Fruit fly (Drosophila melanogaster) whole organism, embryonic: ENCODE data around the gene Cpr23B.
A peak's percentile ranks its signal among the peaks of the same experiment; 100 is the strongest.

Experiments
- Abd-B ChIP-seq: fragments of 200-800 bp; sonication (Bioruptor generic); optimal IDR thresholded peaks from 2 replicates; lab custom pipeline; 2018; ENCODE audit warnings: missing biosample characterization, mild to moderate bottlenecking, missing genetic modification characterization, moderate library complexity
- Bdp1 ChIP-seq: fragments of 200-800 bp; sonication (Bioruptor generic); optimal IDR thresholded peaks from 3 replicates; lab custom pipeline; 2016; ENCODE audit warnings: missing biosample characterization, missing genetic modification characterization
- CG11085 ChIP-seq: fragments of 200-800 bp; sonication (Bioruptor generic); IDR thresholded peaks from 2 replicates; pipeline ENCODE4 v1.3.6; 2022; ENCODE audit warnings: missing biosample characterization, missing genetic modification characterization
- CG11560 ChIP-seq: fragments of 200-800 bp; sonication (Bioruptor generic); IDR thresholded peaks from 3 replicates; pipeline ENCODE4 v1.3.6; 2022; ENCODE audit warnings: missing biosample characterization, missing genetic modification characterization
- CG11696 ChIP-seq: fragments of 200-800 bp; sonication (Bioruptor generic); IDR thresholded peaks from 2 replicates; pipeline ENCODE4 v1.3.6; 2022; ENCODE audit warnings: missing biosample characterization, missing genetic modification characterization
- CG12071 ChIP-seq: fragments of 200-800 bp; sonication (Bioruptor generic); optimal IDR thresholded peaks from 3 replicates; lab custom pipeline; 2018; ENCODE audit warnings: missing biosample characterization, mild to moderate bottlenecking, missing genetic modification characterization
- CG13123 ChIP-seq: fragments of 200-800 bp; sonication (Bioruptor generic); optimal IDR thresholded peaks from 2 replicates; lab custom pipeline; 2016; ENCODE audit warnings: missing biosample characterization, missing genetic modification characterization
- CG13424 ChIP-seq: fragments of 200-800 bp; sonication (Bioruptor generic); optimal IDR thresholded peaks from 2 replicates; lab custom pipeline; 2019; ENCODE audit warnings: missing biosample characterization, mild to moderate bottlenecking, missing genetic modification characterization, moderate library complexity
- CG13624 ChIP-seq: fragments of 200-800 bp; sonication (Bioruptor generic); optimal IDR thresholded peaks from 2 replicates; lab custom pipeline; 2016; ENCODE audit warnings: missing biosample characterization, missing genetic modification characterization
- CG14965 ChIP-seq: fragments of 200-800 bp; sonication (Bioruptor generic); optimal IDR thresholded peaks from 2 replicates; lab custom pipeline; 2016; ENCODE audit warnings: missing biosample characterization, missing genetic modification characterization, borderline replicate concordance
- CG15011 ChIP-seq: fragments of 200-800 bp; sonication (Bioruptor generic); optimal IDR thresholded peaks from 3 replicates; lab custom pipeline; 2018; ENCODE audit warnings: missing biosample characterization, mild to moderate bottlenecking, missing genetic modification characterization
- CG16815 ChIP-seq: fragments of 200-800 bp; sonication (Bioruptor generic); optimal IDR thresholded peaks from 3 replicates; lab custom pipeline; 2017; ENCODE audit warnings: missing biosample characterization, mild to moderate bottlenecking, missing genetic modification characterization
- CG18011 ChIP-seq: fragments of 200-800 bp; sonication (Bioruptor generic); optimal IDR thresholded peaks from 2 replicates; lab custom pipeline; 2017; ENCODE audit warnings: missing biosample characterization, missing genetic modification characterization, mild to moderate bottlenecking, moderate library complexity, missing genotype
- CG18764 ChIP-seq: fragments of 200-800 bp; sonication (Bioruptor generic); optimal IDR thresholded peaks from 3 replicates; lab custom pipeline; 2016; ENCODE audit warnings: missing biosample characterization, missing genetic modification characterization
- CG3407 ChIP-seq: fragments of 200-800 bp; sonication (Bioruptor generic); optimal IDR thresholded peaks from 2 replicates; lab custom pipeline; 2018; ENCODE audit warnings: missing biosample characterization, mild to moderate bottlenecking, missing genetic modification characterization
- CG3847 ChIP-seq: fragments of 200-800 bp; sonication (Bioruptor generic); IDR thresholded peaks from 2 replicates; pipeline ENCODE4 v1.3.6; 2022; ENCODE audit warnings: missing biosample characterization, missing genetic modification characterization
- CG4424 ChIP-seq: fragments of 200-800 bp; sonication (Bioruptor generic); optimal IDR thresholded peaks from 3 replicates; lab custom pipeline; 2016; ENCODE audit warnings: missing biosample characterization, missing genetic modification characterization
- CG6272 ChIP-seq: fragments of 200-800 bp; sonication (Bioruptor generic); IDR thresholded peaks from 2 replicates; pipeline ENCODE4 v1.3.6; 2022; ENCODE audit warnings: missing biosample characterization, missing genetic modification characterization
- CG6689 ChIP-seq: fragments of 200-800 bp; sonication (Bioruptor generic); IDR thresholded peaks from 2 replicates; pipeline ENCODE4 v1.3.6; 2022; ENCODE audit warnings: missing biosample characterization, missing genetic modification characterization
- CG8281 ChIP-seq: fragments of 200-800 bp; sonication (Bioruptor generic); optimal IDR thresholded peaks from 2 replicates; lab custom pipeline; 2018; ENCODE audit warnings: missing biosample characterization, mild to moderate bottlenecking, missing genetic modification characterization, moderate library complexity
- CG8924 ChIP-seq: fragments of 200-800 bp; optimal IDR thresholded peaks from 3 replicates; lab custom pipeline; 2019; ENCODE audit warnings: missing biosample characterization, mild to moderate bottlenecking, missing genetic modification characterization, moderate library complexity
- CG8944 ChIP-seq: fragments of 200-800 bp; sonication (Bioruptor generic); optimal IDR thresholded peaks from 3 replicates; lab custom pipeline; 2016; ENCODE audit warnings: missing biosample characterization, missing genetic modification characterization
- CTCF ChIP-seq: fragments of 200-800 bp; sonication (Bioruptor generic); optimal IDR thresholded peaks from 2 replicates; lab custom pipeline; 2017; ENCODE audit warnings: missing biosample characterization, mild to moderate bottlenecking, missing genetic modification characterization, moderate library complexity
- Hr78 ChIP-seq, 2 experiments: fragments of 200-800 bp in 1 of 2; fragments of >200 bp in 1 of 2; sonication (Bioruptor generic) in 1 of 2; optimal IDR thresholded peaks; 2 replicates each; lab custom pipeline; 2017 to 2019; ENCODE audit warnings: missing biosample characterization in 2 of 2, missing genetic modification characterization in 2 of 2, mild to moderate bottlenecking in 1 of 2, moderate library complexity in 1 of 2
- Kr ChIP-seq: fragments of 200-800 bp; sonication (Bioruptor generic); optimal IDR thresholded peaks from 2 replicates; lab custom pipeline; 2017; ENCODE audit warnings: missing biosample characterization, mild to moderate bottlenecking, missing genetic modification characterization
- MTF-1 ChIP-seq: fragments of 200-800 bp; sonication (Bioruptor generic); optimal IDR thresholded peaks from 2 replicates; lab custom pipeline; 2018; ENCODE audit warnings: missing biosample characterization, mild to moderate bottlenecking, missing genetic modification characterization, borderline replicate concordance
- Meics ChIP-seq: fragments of 200-800 bp; sonication (Bioruptor generic); optimal IDR thresholded peaks from 2 replicates; lab custom pipeline; 2017; ENCODE audit warnings: missing biosample characterization, mild to moderate bottlenecking, missing genetic modification characterization
- Mes4 ChIP-seq: fragments of 200-800 bp; sonication (Bioruptor generic); optimal IDR thresholded peaks from 2 replicates; lab custom pipeline; 2016; ENCODE audit warnings: missing biosample characterization, missing genetic modification characterization
- Side ChIP-seq: fragments of 200-800 bp; sonication (Bioruptor generic); optimal IDR thresholded peaks from 2 replicates; lab custom pipeline; 2016; ENCODE audit warnings: missing biosample characterization, missing genetic modification characterization
- Sin3A ChIP-seq: fragments of >200 bp; optimal IDR thresholded peaks from 2 replicates; lab custom pipeline; 2018
- Sox102F ChIP-seq: fragments of 200-800 bp; sonication (Bioruptor generic); optimal IDR thresholded peaks from 2 replicates; lab custom pipeline; 2018; ENCODE audit warnings: missing biosample characterization, mild to moderate bottlenecking, missing genetic modification characterization, moderate library complexity
- Ssrp ChIP-seq: fragments of 200-800 bp; sonication (Bioruptor generic); optimal IDR thresholded peaks from 2 replicates; lab custom pipeline; 2018; ENCODE audit warnings: missing biosample characterization, mild to moderate bottlenecking, missing genetic modification characterization, moderate library complexity
- az2 ChIP-seq: fragments of 200-800 bp; sonication (Bioruptor generic); optimal IDR thresholded peaks from 3 replicates; lab custom pipeline; 2016; ENCODE audit warnings: missing biosample characterization, missing genetic modification characterization
- bbx ChIP-seq: fragments of 200-800 bp; sonication (Bioruptor generic); IDR thresholded peaks from 2 replicates; pipeline ENCODE4 v1.3.6; 2022; ENCODE audit warnings: missing biosample characterization, missing genetic modification characterization; ENCODE audit not compliant: partially characterized antibody
- br ChIP-seq: fragments of >200 bp; optimal IDR thresholded peaks from 2 replicates; lab custom pipeline; 2017
- dati ChIP-seq: fragments of 200-800 bp; sonication (Bioruptor generic); IDR thresholded peaks from 2 replicates; pipeline ENCODE4 v1.3.6; 2022; ENCODE audit warnings: missing biosample characterization, missing genetic modification characterization
- gem ChIP-seq: fragments of 200-800 bp; sonication (Bioruptor generic); optimal IDR thresholded peaks from 2 replicates; lab custom pipeline; 2019; ENCODE audit warnings: missing biosample characterization, mild to moderate bottlenecking, missing genetic modification characterization, moderate library complexity
- hkb ChIP-seq, 2 experiments: fragments of 200-800 bp in 1 of 2; fragments of >200 bp in 1 of 2; sonication (Bioruptor generic) in 1 of 2; IDR thresholded peaks in 1 of 2; optimal IDR thresholded peaks in 1 of 2; 2 replicates each; pipeline versions ENCODE4 v1.3.6 to Lab custom; 2017 to 2022; ENCODE audit warnings: missing biosample characterization in 1 of 2, missing genetic modification characterization in 1 of 2
- insv ChIP-seq, 2 experiments: fragments of 200-800 bp; sonication (Bioruptor generic); optimal IDR thresholded peaks; 3 replicates each; lab custom pipeline; 2016 to 2018; ENCODE audit warnings: missing biosample characterization in 2 of 2, missing genetic modification characterization in 2 of 2
- kay ChIP-seq: fragments of 200-800 bp; sonication (Bioruptor generic); optimal IDR thresholded peaks from 2 replicates; lab custom pipeline; 2016; ENCODE audit warnings: missing biosample characterization, missing genetic modification characterization
- klu ChIP-seq: fragments of 200-800 bp; sonication (Bioruptor generic); IDR thresholded peaks from 2 replicates; pipeline ENCODE4 v1.3.6; 2022; ENCODE audit warnings: missing biosample characterization, missing genetic modification characterization
- nau ChIP-seq: fragments of 200-800 bp; sonication (Bioruptor generic); optimal IDR thresholded peaks from 3 replicates; lab custom pipeline; 2017; ENCODE audit warnings: missing biosample characterization, mild to moderate bottlenecking, missing genetic modification characterization, missing genetic modification reagents
- nom ChIP-seq: fragments of 200-800 bp; sonication (Bioruptor generic); optimal IDR thresholded peaks from 2 replicates; lab custom pipeline; 2017; ENCODE audit warnings: missing biosample characterization, missing genetic modification characterization, mild to moderate bottlenecking, moderate library complexity, missing genetic modification reagents
- pnt ChIP-seq: fragments of 200-800 bp; sonication (Bioruptor generic); optimal IDR thresholded peaks from 3 replicates; lab custom pipeline; 2016; ENCODE audit warnings: missing biosample characterization, missing genetic modification characterization
- sens ChIP-seq: fragments of 200-800 bp; sonication (Bioruptor generic); peaks from one replicate; lab custom pipeline; 2016; ENCODE audit warnings: missing biosample characterization, missing genetic modification characterization
- sqz ChIP-seq: fragments of 200-800 bp; sonication (Bioruptor generic); optimal IDR thresholded peaks from 3 replicates; lab custom pipeline; 2018; ENCODE audit warnings: missing biosample characterization, mild to moderate bottlenecking, missing genetic modification characterization
- tin ChIP-seq: fragments of 200-800 bp; sonication (Bioruptor generic); optimal IDR thresholded peaks from 3 replicates; lab custom pipeline; 2016; ENCODE audit warnings: missing biosample characterization, missing genetic modification characterization
- trem ChIP-seq: fragments of 200-800 bp; optimal IDR thresholded peaks from 3 replicates; lab custom pipeline; 2019; ENCODE audit warnings: missing biosample characterization, mild to moderate bottlenecking, missing genetic modification characterization, moderate library complexity
- vfl ChIP-seq: fragments of 200-800 bp; sonication (Bioruptor generic); optimal IDR thresholded peaks from 2 replicates; lab custom pipeline; 2016; ENCODE audit warnings: missing biosample characterization, missing genetic modification characterization
- wor ChIP-seq: fragments of 200-800 bp; sonication (Bioruptor generic); IDR thresholded peaks from 2 replicates; pipeline ENCODE4 v1.3.6; 2022; ENCODE audit warnings: missing biosample characterization, missing genetic modification characterization
- zf30C ChIP-seq: fragments of 200-800 bp; sonication (Bioruptor generic); optimal IDR thresholded peaks from 3 replicates; lab custom pipeline; 2018; ENCODE audit warnings: missing biosample characterization, mild to moderate bottlenecking, missing genetic modification characterization

The Cpr23B gene

dm6 chr2L:2830341-2830800, 7.8 kb upstream of the Cpr23B start (continued):
- TF ChIP-seq CG8281 (peak; percentile 69), MTF-1 (GFP tag; lab: Kevin White, UChicago) (no peak), nom (GFP tag; lab: Kevin White, UChicago) (peak; percentile 78), Hr78 (GFP tag; optimal IDR thresholded peaks at IDR 0.05; lab: Kevin White, UChicago) (peak in 1 of 2 experiments; percentile 80), hkb (optimal IDR thresholded peaks at IDR 0.05; lab: Kevin White, UChicago) (no peak), hkb (GFP tag; IDR thresholded peaks at IDR 0.05; lab: Robert Waterston, UW) (peak; percentile 86), CG3407 (peak; percentile 81), klu (GFP tag; lab: Robert Waterston, UW) (peak; percentile 75; the same call in 1 of the 2 replicates), CG3847 (peak; percentile 69), az2 (peak; percentile 89), bbx (GFP tag; lab: Robert Waterston, UW) (no peak), sqz (GFP tag; lab: Kevin White, UChicago) (peak; percentile 74), CG18011 (peak; percentile 53), Mes4 (GFP tag; lab: Kevin White, UChicago) (no peak), CG11696 (GFP tag; lab: Robert Waterston, UW) (peak; percentile 25; the same call in 1 of the 2 replicates), CG11560 (tag; lab: Robert Waterston, UW) (no peak), CG13424 (tag; lab: Kevin White, UChicago) (peak; percentile 95), CG4424 (peak; percentile 91), Kr (peak; percentile 49), trem (tag; lab: Kevin White, UChicago) (peak; percentile 85), Meics (GFP tag; lab: Kevin White, UChicago) (peak; percentile 92), tin (GFP tag; lab: Kevin White, UChicago) (peak; percentile 89), pnt (peak; percentile 36), CG8944 (GFP tag; lab: Kevin White, UChicago) (no peak), CG6689 (GFP tag; lab: Robert Waterston, UW) (peak; percentile 89), wor (GFP tag; lab: Robert Waterston, UW) (peak; percentile 79), zf30C (GFP tag; lab: Kevin White, UChicago) (peak; percentile 80), CG8924 (tag; lab: Kevin White, UChicago) (peak; percentile 94), CG12071 (GFP tag; lab: Kevin White, UChicago) (peak; percentile 28), Ssrp (tag; lab: Kevin White, UChicago) (peak; percentile 92), CG15011 (GFP tag; lab: Kevin White, UChicago) (peak; percentile 86), CG14965 (no peak), CG13123 (GFP tag; lab: Kevin White, UChicago) (peak; percentile 45), CG18764 (GFP tag; lab: Kevin White, UChicago) (peak; percentile 69), CG16815 (GFP tag; lab: Kevin White, UChicago) (peak; percentile 85), nau (GFP tag; lab: Kevin White, UChicago) (peak; percentile 84), Sin3A (lab: Kevin White, UChicago) (no peak), Bdp1 (GFP tag; lab: Kevin White, UChicago) (peak; percentile 38), br (no peak), CG13624 (GFP tag; lab: Kevin White, UChicago) (peak; percentile 60), CG6272 (peak; percentile 73), Sox102F (GFP tag; lab: Kevin White, UChicago) (peak; percentile 88), insv (GFP tag; optimal IDR thresholded peaks at IDR 0.05; lab: Kevin White, UChicago) (peak in 1 of 2 experiments; percentile 59), dati (GFP tag; lab: Robert Waterston, UW) (0 out of 2 replicates have a peak, but pooled peaks have one; percentile 3), CG11085 (GFP tag; lab: Robert Waterston, UW) (peak; percentile 41; the same call in 1 of the 2 replicates), sens (GFP tag; lab: Kevin White, UChicago) (peak; percentile 96), gem (tag; lab: Kevin White, UChicago) (peak; percentile 95), kay (GFP tag; lab: Kevin White, UChicago) (peak; percentile 79), CTCF (GFP tag; lab: Kevin White, UChicago) (peak; percentile 45), Abd-B (GFP tag; lab: Kevin White, UChicago) (peak; percentile 83), Side (peak; percentile 47), vfl (GFP tag; lab: Kevin White, UChicago) (peak; percentile 59)
